Fruit fly (Drosophila melanogaster) S2 (cell line): ENCODE results near the gene ea.

Experiments used
- CG8478 ChIP-seq: fragments of >200 bp; optimal IDR thresholded peaks from 2 replicates; lab custom pipeline; 2018
- CTCF ChIP-seq, 2 experiments: fragments of >200 bp; optimal IDR thresholded peaks; 2 replicates each; lab custom pipeline; 2018

dm6 chr3R:15309924-15310323 is 18.6 kb upstream of the ea start, which contains the start of gene Tm2:
- no peak for TF ChIP-seq CG8478 (lab: Kevin White, UChicago)
- TF ChIP-seq CTCF (optimal IDR thresholded peaks at IDR 0.05; lab: Kevin White, UChicago): no peak
